Fruit fly (Drosophila melanogaster) whole organism, wandering third instar larva: ENCODE results near the gene D2hgdh.

Source experiments
- Abd-B ChIP-seq: fragments of >200 bp; optimal IDR thresholded peaks from 2 replicates; lab custom pipeline; 2017; ENCODE audit warnings: missing biosample characterization, missing genetic modification characterization
- CG32264 ChIP-seq: fragments of 200-800 bp; sonication (Bioruptor generic); optimal IDR thresholded peaks from 2 replicates; lab custom pipeline; 2016; ENCODE audit warnings: missing biosample characterization, missing genetic modification characterization
- CG9705 ChIP-seq: fragments of 200-800 bp; sonication (Bioruptor generic); optimal IDR thresholded peaks from 2 replicates; lab custom pipeline; 2018; ENCODE audit warnings: missing biosample characterization, mild to moderate bottlenecking, missing genetic modification characterization
- CrebA ChIP-seq: fragments of 200-800 bp; sonication (Bioruptor generic); optimal IDR thresholded peaks from 2 replicates; lab custom pipeline; 2016; ENCODE audit warnings: missing biosample characterization, mild to moderate bottlenecking, missing genetic modification characterization, borderline replicate concordance
- Dfd ChIP-seq: fragments of >200 bp; optimal IDR thresholded peaks from 2 replicates; lab custom pipeline; 2017; ENCODE audit warnings: missing biosample characterization, missing genetic modification characterization
- Dif ChIP-seq: fragments of 200-275, 200-300 bp; sonication (Bioruptor generic); optimal IDR thresholded peaks from 2 replicates; lab custom pipeline; 2018; ENCODE audit warnings: missing biosample characterization, missing genetic modification characterization; ENCODE audit not compliant: partially characterized antibody
- GATAd ChIP-seq: sonication (Bioruptor generic); optimal IDR thresholded peaks from 2 replicates; lab custom pipeline; 2016; ENCODE audit warnings: missing biosample characterization, missing genetic modification characterization
- HLH106 ChIP-seq: fragments of 200-800 bp; optimal IDR thresholded peaks from 3 replicates; lab custom pipeline; 2019; ENCODE audit warnings: missing biosample characterization, mild to moderate bottlenecking, missing genetic modification characterization, moderate library complexity
- Hnf4 ChIP-seq: fragments of 200-800 bp; sonication (Bioruptor generic); optimal IDR thresholded peaks from 2 replicates; lab custom pipeline; 2016; ENCODE audit warnings: missing biosample characterization, mild to moderate bottlenecking, missing genetic modification characterization
- Hr78 ChIP-seq: fragments of >200 bp; optimal IDR thresholded peaks from 2 replicates; lab custom pipeline; 2017; ENCODE audit warnings: missing biosample characterization, missing genetic modification characterization
- Hr83 ChIP-seq: fragments of 200-300 bp; sonication (Bioruptor generic); optimal IDR thresholded peaks from 2 replicates; lab custom pipeline; 2016; ENCODE audit warnings: missing biosample characterization, mild to moderate bottlenecking, missing genetic modification characterization, moderate library complexity; ENCODE audit not compliant: poor library complexity, severe bottlenecking
- Jra ChIP-seq: sonication (Bioruptor generic); optimal IDR thresholded peaks from 2 replicates; lab custom pipeline; 2016; ENCODE audit warnings: missing biosample characterization, missing genetic modification characterization
- Mio ChIP-seq: sonication (Bioruptor generic); optimal IDR thresholded peaks from 2 replicates; lab custom pipeline; 2016; ENCODE audit warnings: missing biosample characterization, missing genetic modification characterization
- Myc ChIP-seq: fragments of >200 bp; optimal IDR thresholded peaks from 2 replicates; lab custom pipeline; 2017
- N ChIP-seq: fragments of >200 bp; optimal IDR thresholded peaks from 2 replicates; lab custom pipeline; 2018; ENCODE audit warnings: missing biosample characterization, missing external identifiers, missing genetic modification characterization
- OdsH ChIP-seq: fragments of 200-800 bp; sonication (Bioruptor generic); optimal IDR thresholded peaks from 2 replicates; lab custom pipeline; 2016; ENCODE audit warnings: missing biosample characterization, mild to moderate bottlenecking, missing genetic modification characterization
- Rel ChIP-seq, 2 experiments: fragments of 200-800 bp; sonication (Bioruptor generic) in 1 of 2; optimal IDR thresholded peaks; 2 replicates in 1 of 2; 3 replicates in 1 of 2; lab custom pipeline; 2016 to 2019; ENCODE audit warnings: mild to moderate bottlenecking in 2 of 2, missing biosample characterization in 2 of 2, missing genetic modification characterization in 2 of 2, moderate library complexity in 1 of 2
- Sp1 ChIP-seq: fragments of 200-800 bp; sonication (Bioruptor generic); optimal IDR thresholded peaks from 3 replicates; lab custom pipeline; 2019; ENCODE audit warnings: missing biosample characterization, mild to moderate bottlenecking, missing genetic modification characterization, moderate library complexity
- Vsx2 ChIP-seq: fragments of 200-300, 225-300 bp; sonication (Bioruptor generic); optimal IDR thresholded peaks from 2 replicates; lab custom pipeline; 2018; ENCODE audit warnings: missing biosample characterization, missing genetic modification characterization; ENCODE audit not compliant: partially characterized antibody
- br ChIP-seq: fragments of 200-800 bp; sonication (Bioruptor generic); optimal IDR thresholded peaks from 2 replicates; lab custom pipeline; 2016; ENCODE audit warnings: missing biosample characterization, missing genetic modification characterization
- brk ChIP-seq: fragments of 200-800 bp; sonication (Bioruptor generic); optimal IDR thresholded peaks from 2 replicates; lab custom pipeline; 2016; ENCODE audit warnings: missing biosample characterization, mild to moderate bottlenecking, missing genetic modification characterization
- dl ChIP-seq, 2 experiments: fragments of 175-275, 200-275 bp in 1 of 2; fragments of 200-275 bp in 1 of 2; sonication (Bioruptor generic); optimal IDR thresholded peaks; lab custom pipeline; 2018; ENCODE audit warnings: mild to moderate bottlenecking in 2 of 2, missing biosample characterization in 2 of 2, missing genetic modification characterization in 2 of 2, moderate library complexity in 2 of 2; ENCODE audit not compliant: partially characterized antibody in 2 of 2, insufficient read depth in 1 of 2
- dmrt93B ChIP-seq: fragments of 200-800 bp; sonication (Bioruptor generic); optimal IDR thresholded peaks from 2 replicates; lab custom pipeline; 2018; ENCODE audit warnings: missing biosample characterization, mild to moderate bottlenecking, missing genetic modification characterization
- dsf ChIP-seq: sonication (Bioruptor generic); optimal IDR thresholded peaks from 2 replicates; lab custom pipeline; 2016; ENCODE audit warnings: missing biosample characterization, missing genetic modification characterization, borderline replicate concordance
- ey ChIP-seq: fragments of 200-800 bp; sonication (Bioruptor generic); optimal IDR thresholded peaks from 2 replicates; lab custom pipeline; 2016; ENCODE audit warnings: missing biosample characterization, missing genetic modification characterization
- foxo ChIP-seq, 2 experiments: fragments of 200-800 bp; sonication (Bioruptor generic); optimal IDR thresholded peaks; 2 replicates in 1 of 2; 3 replicates in 1 of 2; lab custom pipeline; 2016 to 2017; ENCODE audit warnings: missing biosample characterization in 2 of 2, missing genetic modification characterization in 2 of 2
- fru ChIP-seq: fragments of 200-800 bp; sonication (Bioruptor generic); optimal IDR thresholded peaks from 3 replicates; lab custom pipeline; 2016; ENCODE audit warnings: missing biosample characterization, mild to moderate bottlenecking, missing genetic modification characterization
- h ChIP-seq: fragments of 200-800 bp; sonication (Bioruptor generic); optimal IDR thresholded peaks from 3 replicates; lab custom pipeline; 2016; ENCODE audit warnings: missing biosample characterization, mild to moderate bottlenecking, missing genetic modification characterization
- jim ChIP-seq: fragments of 175-275, 200-325 bp; sonication (Bioruptor generic); optimal IDR thresholded peaks from 2 replicates; lab custom pipeline; 2016; ENCODE audit warnings: missing biosample characterization, mild to moderate bottlenecking, missing genetic modification characterization
- lola ChIP-seq: fragments of >200 bp; optimal IDR thresholded peaks from 2 replicates; lab custom pipeline; 2017; ENCODE audit warnings: missing biosample characterization, missing genetic modification characterization
- pan ChIP-seq: fragments of >200 bp; optimal IDR thresholded peaks from 2 replicates; lab custom pipeline; 2017
- psq ChIP-seq: fragments of 200-800 bp; sonication (Bioruptor generic); optimal IDR thresholded peaks from 3 replicates; lab custom pipeline; 2017; ENCODE audit warnings: missing biosample characterization, mild to moderate bottlenecking, missing genetic modification characterization, moderate library complexity
- rgr ChIP-seq: fragments of 200-800 bp; sonication (Bioruptor generic); optimal IDR thresholded peaks from 3 replicates; lab custom pipeline; 2016; ENCODE audit warnings: missing biosample characterization, mild to moderate bottlenecking, missing genetic modification characterization
- sage ChIP-seq: fragments of 200-800 bp; sonication (Bioruptor generic); optimal IDR thresholded peaks from 2 replicates; lab custom pipeline; 2016; ENCODE audit warnings: missing biosample characterization, mild to moderate bottlenecking, missing genetic modification characterization
- sv ChIP-seq: fragments of 200-800 bp; sonication (Bioruptor generic); optimal IDR thresholded peaks from 3 replicates; lab custom pipeline; 2016; ENCODE audit warnings: missing biosample characterization, missing genetic modification characterization
- tai ChIP-seq: sonication (Bioruptor generic); optimal IDR thresholded peaks from 2 replicates; lab custom pipeline; 2016; ENCODE audit warnings: missing biosample characterization, missing genetic modification characterization
- usp ChIP-seq: fragments of >200 bp; optimal IDR thresholded peaks from 2 replicates; lab custom pipeline; 2017; ENCODE audit warnings: missing biosample characterization, missing genetic modification characterization
- woc ChIP-seq: sonication (Bioruptor generic); optimal IDR thresholded peaks from 2 replicates; lab custom pipeline; 2016; ENCODE audit warnings: missing biosample characterization, mild to moderate bottlenecking, missing genetic modification characterization

D2hgdh gene

DNA sequence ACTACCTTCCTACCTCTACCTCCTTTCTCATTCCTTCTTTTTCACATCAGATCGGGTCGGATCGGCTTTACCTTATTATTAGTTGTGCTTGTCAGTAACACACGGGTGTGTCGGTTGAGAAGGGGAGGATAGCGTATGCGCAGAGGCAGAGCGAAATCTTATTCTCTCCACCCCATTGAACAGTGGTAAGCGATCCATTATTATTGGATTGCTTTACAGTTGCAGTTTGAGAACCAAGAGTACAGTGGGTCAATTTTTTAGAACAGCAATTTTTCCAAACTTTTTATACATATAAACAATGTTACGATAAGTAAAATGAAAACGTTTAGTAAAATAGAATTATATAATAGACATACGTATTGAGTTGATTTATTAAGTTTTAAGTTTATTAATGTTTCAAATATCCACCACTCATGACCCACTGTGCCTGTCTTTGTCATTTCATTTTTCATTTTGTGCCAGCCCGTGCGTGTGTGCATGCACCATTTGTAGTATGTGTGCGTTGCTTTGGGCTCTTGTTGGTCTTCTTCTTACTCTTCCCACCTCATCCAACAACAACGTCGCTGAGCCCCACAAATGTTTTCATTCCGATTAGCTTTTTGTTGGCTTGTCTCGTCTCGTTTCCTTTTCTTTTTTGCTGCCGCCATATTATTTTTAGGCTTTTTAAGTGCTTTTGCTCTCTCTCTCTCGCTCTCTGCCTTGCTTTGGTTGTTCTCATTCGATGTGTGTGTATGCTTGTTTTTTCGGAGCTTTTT, 3.5 kb upstream of the D2hgdh start:
- no peak for TF ChIP-seq Hr78
- no peak for TF ChIP-seq N
- TF ChIP-seq dl (GFP tag; optimal IDR thresholded peaks at IDR 0.05; lab: Kevin White, UChicago; ENCODE audit: insufficient read depth in 1 of 2, partially characterized antibody in 2 of 2) = peak; percentile 54 to 57
- TF ChIP-seq Dif (GFP tag; lab: Kevin White, UChicago) = peak; percentile 73
- no peak for TF ChIP-seq pan (lab: Kevin White, UChicago)
- peak; percentile 98 for TF ChIP-seq Rel (GFP tag; optimal IDR thresholded peaks at IDR 0.05; lab: Kevin White, UChicago)
- TF ChIP-seq Rel (tag; optimal IDR thresholded peaks at IDR 0.05; lab: Kevin White, UChicago) = peak; percentile 93
- peak; percentile 59 for TF ChIP-seq Hr83 (GFP tag; lab: Kevin White, UChicago)
- peak; percentile 97 for TF ChIP-seq brk (GFP tag; lab: Kevin White, UChicago)
- peak; percentile 96 for TF ChIP-seq jim (GFP tag; lab: Kevin White, UChicago)
- no peak for TF ChIP-seq Abd-B
- peak; percentile 97 for TF ChIP-seq ey
- peak; percentile 79 for TF ChIP-seq Vsx2 (GFP tag; lab: Kevin White, UChicago)
- peak; percentile 99 for TF ChIP-seq HLH106 (tag; lab: Kevin White, UChicago)
- TF ChIP-seq Sp1 (GFP tag; lab: Kevin White, UChicago) = peak; percentile 99
- TF ChIP-seq GATAd (GFP tag; lab: Kevin White, UChicago) = peak; percentile 88
- TF ChIP-seq Myc (lab: Kevin White, UChicago) = no peak
- no peak for TF ChIP-seq CrebA (GFP tag; lab: Kevin White, UChicago)
- TF ChIP-seq psq = peak; percentile 96
- peak; percentile 82 for TF ChIP-seq Mio (GFP tag; lab: Kevin White, UChicago)
- TF ChIP-seq Jra (GFP tag; lab: Kevin White, UChicago) = peak; percentile 92
- peak; percentile 99 for TF ChIP-seq CG9705
- peak; percentile 98 for TF ChIP-seq sage (GFP tag; lab: Kevin White, UChicago)
- peak in 1 of 2 experiments; percentile 98 for TF ChIP-seq foxo (GFP tag; optimal IDR thresholded peaks at IDR 0.05; lab: Kevin White, UChicago)
- peak; percentile 96 for TF ChIP-seq sv (GFP tag; lab: Kevin White, UChicago)
- peak; percentile 89 for TF ChIP-seq woc (GFP tag; lab: Kevin White, UChicago)
- peak; percentile 99 for TF ChIP-seq h
- peak; percentile 88 for TF ChIP-seq dsf (GFP tag; lab: Kevin White, UChicago)
- TF ChIP-seq lola (GFP tag; lab: Kevin White, UChicago) = no peak
- no peak for TF ChIP-seq usp (GFP tag; lab: Kevin White, UChicago)
- TF ChIP-seq dmrt93B (GFP tag; lab: Kevin White, UChicago) = peak; percentile 98
- TF ChIP-seq rgr (GFP tag; lab: Kevin White, UChicago) = peak; percentile 99
- peak; percentile 92 for TF ChIP-seq Dfd (GFP tag; lab: Kevin White, UChicago)
- TF ChIP-seq CG32264 (GFP tag; lab: Kevin White, UChicago) = peak; percentile 86
- TF ChIP-seq br (GFP tag; lab: Kevin White, UChicago) = peak; percentile 95
- TF ChIP-seq Hnf4 (GFP tag; lab: Kevin White, UChicago) = peak; percentile 96
- TF ChIP-seq OdsH = peak; percentile 98
- peak; percentile 97 for TF ChIP-seq fru (GFP tag; lab: Kevin White, UChicago)
- peak; percentile 90 for TF ChIP-seq tai (GFP tag; lab: Kevin White, UChicago)
- TF ChIP-seq, all 38 proteins: peak for 30

DNA sequence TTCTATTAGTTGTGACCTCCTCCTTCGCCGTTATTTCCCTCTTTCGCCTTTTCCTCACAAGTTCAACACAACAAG, 3.1 kb upstream of the D2hgdh start, which contains the start of gene ph-p:
TSS of gene ph-p (minus strand) at position 30 of the 75 bp plus-strand sequence.
- TF ChIP-seq jim (GFP tag; lab: Kevin White, UChicago) (no peak), Sp1 (GFP tag; lab: Kevin White, UChicago) (no peak), dl (GFP tag; optimal IDR thresholded peaks at IDR 0.05; lab: Kevin White, UChicago; ENCODE audit: insufficient read depth in 1 of 2, partially characterized antibody in 2 of 2) (no peak), Myc (lab: Kevin White, UChicago) (no peak), Hr83 (GFP tag; lab: Kevin White, UChicago) (no peak), br (GFP tag; lab: Kevin White, UChicago) (no peak), N (no peak), sv (GFP tag; lab: Kevin White, UChicago) (no peak), dsf (GFP tag; lab: Kevin White, UChicago) (no peak), dmrt93B (GFP tag; lab: Kevin White, UChicago) (no peak), lola (GFP tag; lab: Kevin White, UChicago) (no peak), h (no peak), Mio (GFP tag; lab: Kevin White, UChicago) (no peak), OdsH (no peak), HLH106 (tag; lab: Kevin White, UChicago) (no peak)
